Fruit fly (Drosophila melanogaster): ENCODE results near the gene Ucp4B.

DNA sequence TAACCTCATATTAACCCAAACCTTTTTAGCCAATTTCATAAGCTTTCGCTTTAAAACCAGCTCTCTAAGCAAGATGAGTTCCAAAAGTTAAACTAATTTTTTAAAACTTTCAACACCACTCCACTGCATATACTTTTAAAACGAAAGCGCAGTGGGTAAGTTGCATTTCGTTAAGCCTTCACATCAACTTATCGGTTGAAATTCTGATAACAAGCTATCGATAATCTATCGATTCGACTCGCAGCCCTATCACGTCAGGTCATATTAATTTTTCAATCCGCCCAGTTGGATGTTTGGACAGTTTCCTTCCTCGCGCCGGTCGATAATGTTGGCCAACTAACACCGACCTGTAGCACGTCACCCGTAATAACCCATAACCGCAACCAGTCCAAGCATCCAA, 16.4 kb downstream of the Ucp4B start, which contains the start of gene ifc:
- TF ChIP-seq CG9705 (GFP tag; optimal IDR thresholded peaks at IDR 0.05) (peak; percentile 10), woc (GFP tag; optimal IDR thresholded peaks at IDR 0.05) (peak; percentile 39), CrebA (GFP tag; optimal IDR thresholded peaks at IDR 0.05; ENCODE audit: borderline replicate concordance) (no peak), Hr78 (GFP tag; optimal IDR thresholded peaks at IDR 0.05) (peak; percentile 66), usp (GFP tag; optimal IDR thresholded peaks at IDR 0.05) (no peak), psq (GFP tag; optimal IDR thresholded peaks at IDR 0.05) (peak; percentile 30), lola (GFP tag; optimal IDR thresholded peaks at IDR 0.05) (no peak), dsf (GFP tag; optimal IDR thresholded peaks at IDR 0.05; ENCODE audit: borderline replicate concordance) (no peak), OdsH (GFP tag; optimal IDR thresholded peaks at IDR 0.05) (peak; percentile 51), Dif (GFP tag; optimal IDR thresholded peaks at IDR 0.05; ENCODE audit: partially characterized antibody) (peak; percentile 61)
